Worm (Caenorhabditis elegans): ENCODE measurements around the gene mrps-31.

DNA sequence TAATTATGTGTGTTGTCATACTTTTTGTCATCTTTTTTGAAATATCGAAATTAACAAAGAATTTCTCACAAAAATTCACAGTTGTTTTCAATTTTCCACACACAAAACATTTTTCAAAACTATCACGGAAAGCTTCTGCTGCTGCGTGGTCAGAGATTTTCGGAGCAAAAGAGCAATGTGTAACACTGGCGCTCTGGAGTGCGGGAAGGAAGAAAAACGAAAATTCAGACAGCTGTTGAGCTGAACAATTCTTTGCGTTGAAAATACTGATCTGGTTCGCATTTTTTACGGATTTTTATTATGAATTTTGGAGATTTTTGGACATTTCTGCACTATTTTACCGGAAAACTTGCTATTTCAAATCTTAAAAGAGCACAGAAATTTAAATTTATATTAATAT, 13.4 kb upstream of the mrps-31 start:
- TF ChIP-seq nhr-237 (tag; optimal IDR thresholded peaks at IDR 0.05) (no peak), unc-39 (tag; optimal IDR thresholded peaks at IDR 0.05) (no peak), nhr-12 (tag; optimal IDR thresholded peaks at IDR 0.05) (no peak), nhr-28 (tag; optimal IDR thresholded peaks at IDR 0.05) (no peak), snpc-4 (tag; optimal IDR thresholded peaks at IDR 0.05) (no peak), zip-8 (tag; optimal IDR thresholded peaks at IDR 0.05) (no peak), mep-1 (tag; optimal IDR thresholded peaks at IDR 0.05) (no peak), lin-32 (GFP tag; optimal IDR thresholded peaks at IDR 0.05) (no peak), blmp-1 (tag; optimal IDR thresholded peaks at IDR 0.05) (no peak), elt-3 (tag; optimal IDR thresholded peaks at IDR 0.05) (no peak)
